Fruit fly (Drosophila melanogaster): Measurements from ENCODE around the gene Pex3.
A peak's percentile ranks its signal among the peaks of the same experiment; 100 is the strongest.

Gene Pex3

DNA sequence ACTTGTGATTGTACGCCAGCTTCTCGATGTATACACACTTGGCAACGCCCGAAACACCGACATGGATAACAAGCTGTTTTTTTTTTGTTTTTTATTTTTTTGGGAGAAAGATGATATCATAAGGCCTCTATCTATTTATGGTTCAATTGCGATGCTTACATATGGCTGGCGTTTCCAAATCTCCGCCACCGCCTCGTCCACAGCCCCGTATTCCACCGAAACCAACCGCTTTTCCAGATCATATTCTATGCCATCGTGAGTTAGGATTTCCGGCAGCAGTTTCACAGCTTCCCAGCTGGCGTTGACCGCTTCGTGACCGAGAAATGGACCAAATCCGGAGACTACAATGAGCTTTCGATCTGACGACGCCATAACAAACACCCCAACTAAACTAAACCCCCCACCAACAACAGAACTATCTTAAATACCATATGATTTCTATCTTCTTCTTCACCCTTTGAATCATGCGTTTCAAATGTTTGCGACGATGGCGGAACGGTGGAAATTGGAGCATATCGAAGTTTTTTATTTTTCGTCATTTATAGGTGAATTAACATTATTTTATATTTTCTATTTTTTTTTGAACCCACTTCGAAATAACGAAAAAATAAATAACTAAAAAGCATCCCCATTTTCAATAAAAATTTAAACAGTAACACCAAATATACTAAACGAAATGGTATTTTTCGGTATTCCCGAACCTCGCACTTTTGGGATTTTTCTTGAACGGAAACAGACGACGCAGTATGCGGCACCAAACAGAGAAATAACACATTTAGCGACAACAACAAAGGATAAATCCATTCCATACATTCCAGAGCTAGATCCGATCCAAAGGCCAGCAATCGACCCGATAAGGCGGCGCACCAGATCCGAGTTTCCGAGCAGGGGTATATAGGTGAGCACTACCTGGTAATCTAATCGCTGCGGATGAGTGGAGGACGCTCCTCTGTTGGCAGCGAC is at the start of gene Pex3, which contains the start of gene CG32147:
Pex3 (plus strand) TSS at position 718 of the 963 bp plus-strand sequence.
CG32147 (minus strand) TSS at position 422 of the 963 bp plus-strand sequence.
- TF ChIP-seq EcR (GFP tag; optimal IDR thresholded peaks at IDR 0.05) (no peak), CG8159 (tag; optimal IDR thresholded peaks at IDR 0.05) (no peak)

DNA sequence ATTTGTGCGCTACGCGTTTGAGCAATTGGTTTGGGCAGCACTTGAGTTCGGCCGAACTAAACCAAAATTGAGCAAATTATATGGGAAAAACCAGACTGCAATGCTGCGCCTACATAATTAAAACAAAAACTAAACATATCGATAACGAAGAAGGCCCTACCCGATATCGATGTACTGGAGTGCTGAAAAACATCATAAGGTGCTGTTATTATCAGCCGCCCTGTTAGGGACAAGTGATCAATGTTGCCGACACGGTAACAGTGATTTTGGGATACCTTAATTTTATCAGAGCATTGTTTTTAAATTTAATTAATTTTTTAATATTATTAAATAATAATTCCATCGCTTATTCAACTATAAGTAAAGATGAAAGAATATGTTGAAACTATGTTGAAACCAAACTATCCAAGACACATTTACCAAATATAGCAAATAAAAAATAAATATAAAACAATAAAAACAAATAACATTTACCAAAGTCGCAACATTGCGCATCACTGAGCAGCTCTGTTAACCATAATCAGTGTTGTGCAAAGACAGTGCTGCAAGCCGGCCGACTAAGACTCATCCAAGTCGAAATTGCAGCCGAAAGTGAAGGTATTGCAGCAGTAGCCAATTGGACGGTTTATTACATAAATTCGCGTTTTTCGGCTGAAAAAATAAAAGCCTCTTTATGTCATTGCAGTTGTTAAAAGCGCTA is 49.4 kb upstream of the Pex3 start, which contains the start of the genes sstn, Plp and GlyRS:
sstn (minus strand) TSS at position 131 of the 700 bp plus-strand sequence.
Plp (minus strand) TSS at position 136 of the 700 bp plus-strand sequence.
GlyRS (plus strand) TSS at position 554 of the 700 bp plus-strand sequence.
- TF ChIP-seq CG32121 (GFP tag; IDR thresholded peaks at IDR 0.05), result no peak
- TF ChIP-seq CG8301 (tag; optimal IDR thresholded peaks at IDR 0.05), result no peak
- no peak for TF ChIP-seq D1 (tag; optimal IDR thresholded peaks at IDR 0.05)
- peak; percentile 47 for TF ChIP-seq CG8159 (tag; optimal IDR thresholded peaks at IDR 0.05)
- peak; percentile 25 for TF ChIP-seq CG15710 (tag; optimal IDR thresholded peaks at IDR 0.05)

DNA sequence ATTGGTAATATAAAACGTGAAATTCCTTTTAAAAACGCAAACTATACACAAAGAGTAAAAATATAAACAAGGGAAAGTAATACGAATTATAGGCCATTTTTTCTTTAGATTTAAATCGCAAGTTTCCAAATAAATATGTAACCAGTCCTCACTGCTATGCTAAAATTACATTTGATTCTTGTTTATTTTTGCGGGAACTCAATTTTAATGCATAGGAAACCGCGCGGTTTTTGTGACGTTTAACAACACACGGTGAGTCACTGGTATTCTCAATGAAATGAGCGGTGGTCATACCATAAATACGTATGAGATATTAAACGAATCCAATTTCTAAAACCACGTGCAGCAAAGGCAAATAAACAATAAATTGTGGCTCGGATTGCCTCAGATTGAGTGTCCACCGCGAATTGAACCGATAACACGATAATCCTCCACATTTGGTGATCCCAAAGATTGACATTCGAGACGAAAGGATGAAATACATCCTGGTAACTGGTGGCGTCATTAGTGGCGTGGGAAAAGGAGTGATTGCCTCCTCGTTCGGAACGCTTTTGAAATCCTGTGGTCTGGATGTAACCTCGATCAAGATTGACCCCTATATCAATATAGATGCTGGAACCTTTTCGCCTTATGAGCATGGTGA is 46.2 kb upstream of the Pex3 start, which contains the start of gene Ctps:
Ctps (plus strand) TSS at position 37 of the 643 bp plus-strand sequence.
- no peak for TF ChIP-seq Ets98B (GFP tag; IDR thresholded peaks at IDR 0.05)
- peak; percentile 0 for TF ChIP-seq Pif1A (GFP tag; optimal IDR thresholded peaks at IDR 0.05)
- TF ChIP-seq CG14655 (GFP tag; optimal IDR thresholded peaks at IDR 0.05), result no peak
- TF ChIP-seq rn (GFP tag; IDR thresholded peaks at IDR 0.05), result no peak
- TF ChIP-seq D1 (tag; optimal IDR thresholded peaks at IDR 0.05), result peak; percentile 49

DNA sequence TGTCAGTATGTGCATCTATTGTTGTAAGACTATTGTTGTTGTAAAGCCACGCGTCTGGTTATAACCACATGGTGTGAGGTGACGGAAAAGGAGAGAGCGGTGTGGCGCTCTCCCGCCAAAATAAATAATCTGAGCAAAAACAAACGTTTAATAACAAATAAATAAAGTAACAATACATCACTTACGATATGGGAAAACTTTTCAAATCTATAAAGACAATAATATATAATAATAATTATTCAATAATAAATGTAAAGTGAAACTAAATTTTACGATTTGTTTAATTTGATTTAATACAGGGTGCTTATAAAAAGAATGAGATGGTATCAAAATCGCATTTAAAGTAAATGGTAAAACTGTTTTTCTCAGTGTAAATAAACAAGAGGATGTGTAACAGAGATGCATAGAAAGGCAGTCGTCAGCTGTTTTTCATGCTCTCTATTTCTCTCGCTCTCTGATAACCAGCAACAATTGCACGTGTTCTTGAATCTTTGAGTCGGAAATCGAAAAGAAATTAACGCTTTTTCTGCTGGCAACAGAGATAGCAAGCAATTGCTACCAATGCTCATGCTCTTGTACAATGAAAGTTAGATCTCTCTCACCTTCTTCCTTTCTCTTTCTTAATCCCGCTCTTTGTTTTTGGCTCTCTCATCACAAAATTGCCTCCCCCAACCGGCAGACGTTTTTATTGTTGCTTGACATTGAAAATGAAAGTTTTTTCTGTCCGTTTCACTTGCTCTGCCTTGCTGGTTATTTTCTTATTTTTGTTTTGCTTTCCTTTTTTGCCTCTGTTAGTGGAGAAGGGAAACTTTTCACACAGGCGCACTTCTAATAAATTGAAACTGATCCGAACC is 45.3 kb upstream of the Pex3 start:
- TF ChIP-seq CG10348 (GFP tag; IDR thresholded peaks at IDR 0.05) (no peak), fd96Ca (GFP tag; IDR thresholded peaks at IDR 0.05) (no peak), CG8301 (tag; optimal IDR thresholded peaks at IDR 0.05) (peak; percentile 85), CG17806 (tag; optimal IDR thresholded peaks at IDR 0.05) (peak; percentile 82), CG4496 (GFP tag; IDR thresholded peaks at IDR 0.05) (peak; percentile 83), gl (tag; optimal IDR thresholded peaks at IDR 0.05) (peak; percentile 65), CG32121 (GFP tag; IDR thresholded peaks at IDR 0.05) (peak; percentile 92), CG13204 (GFP tag; optimal IDR thresholded peaks at IDR 0.05) (no peak), Pif1B (GFP tag; optimal IDR thresholded peaks at IDR 0.05) (peak; percentile 65), D1 (tag; optimal IDR thresholded peaks at IDR 0.05) (peak; percentile 87), CG9948 (tag; optimal IDR thresholded peaks at IDR 0.05) (peak; percentile 92), rn (GFP tag; IDR thresholded peaks at IDR 0.05) (peak; percentile 75), CG8159 (tag; optimal IDR thresholded peaks at IDR 0.05) (peak; percentile 95), Snoo (tag; optimal IDR thresholded peaks at IDR 0.05) (peak; percentile 49), CG15710 (tag; optimal IDR thresholded peaks at IDR 0.05) (peak; percentile 74), EcR (GFP tag; optimal IDR thresholded peaks at IDR 0.05) (no peak), Ets98B (GFP tag; IDR thresholded peaks at IDR 0.05) (peak; percentile 54), CG12605 (GFP tag; IDR thresholded peaks at IDR 0.05) (peak; percentile 96), CG14655 (GFP tag; optimal IDR thresholded peaks at IDR 0.05) (peak; percentile 91), Pif1A (GFP tag; optimal IDR thresholded peaks at IDR 0.05) (peak; percentile 71), CG34367 (tag; optimal IDR thresholded peaks at IDR 0.05) (peak; percentile 58)

DNA sequence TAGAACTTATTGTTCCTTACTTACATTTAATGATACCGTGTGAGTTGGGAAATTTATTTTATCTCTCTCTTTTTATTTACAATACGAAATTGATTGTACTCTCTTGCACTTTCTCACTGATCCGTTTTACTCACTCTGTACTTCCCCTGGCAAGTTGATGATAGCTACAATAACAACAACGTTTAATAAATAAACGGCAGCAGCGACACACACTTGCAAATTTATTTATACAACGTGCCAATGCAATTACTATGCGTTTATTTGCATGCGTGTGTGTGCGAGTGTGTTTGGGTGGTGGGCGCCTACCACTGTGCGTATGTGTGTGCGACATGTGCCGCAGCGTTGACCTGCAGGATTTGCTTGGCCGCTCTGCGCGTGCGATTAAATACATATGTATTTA is 44.6 kb upstream of the Pex3 start:
- TF ChIP-seq CG17806 (tag; optimal IDR thresholded peaks at IDR 0.05) (no peak), CG13204 (GFP tag; optimal IDR thresholded peaks at IDR 0.05) (peak; percentile 63), EcR (GFP tag; optimal IDR thresholded peaks at IDR 0.05) (peak; percentile 26)

DNA sequence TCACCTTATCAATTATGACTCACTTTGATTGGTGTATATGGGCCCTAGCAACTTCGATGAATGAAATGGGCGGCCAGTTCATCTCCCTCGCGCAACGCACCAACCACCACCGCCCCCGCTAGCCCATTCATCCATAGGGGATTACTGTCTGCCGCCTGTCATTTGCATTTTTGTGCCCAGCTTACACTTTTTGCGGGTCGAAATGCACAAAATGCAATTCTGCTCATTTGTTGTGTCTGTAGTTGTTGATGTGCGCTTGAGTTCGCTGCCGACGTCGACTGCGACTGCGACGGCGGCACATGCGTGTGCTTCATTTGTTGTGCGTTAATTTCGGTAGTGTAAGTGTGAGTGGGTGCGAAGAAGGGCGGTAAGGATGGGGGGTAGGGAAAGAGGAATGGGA is 43.2 kb upstream of the Pex3 start:
- no peak for TF ChIP-seq CG15710 (tag; optimal IDR thresholded peaks at IDR 0.05)
- no peak for TF ChIP-seq CG10348 (GFP tag; IDR thresholded peaks at IDR 0.05)
- no peak for TF ChIP-seq CG34367 (tag; optimal IDR thresholded peaks at IDR 0.05)
- TF ChIP-seq CG4496 (GFP tag; IDR thresholded peaks at IDR 0.05), result no peak
- no peak for TF ChIP-seq gl (tag; optimal IDR thresholded peaks at IDR 0.05)
- TF ChIP-seq CG8159 (tag; optimal IDR thresholded peaks at IDR 0.05), result no peak
- TF ChIP-seq CG17806 (tag; optimal IDR thresholded peaks at IDR 0.05), result no peak
- TF ChIP-seq CG12605 (GFP tag; IDR thresholded peaks at IDR 0.05), result no peak
- TF ChIP-seq fd96Ca (GFP tag; IDR thresholded peaks at IDR 0.05), result no peak
- no peak for TF ChIP-seq CG8301 (tag; optimal IDR thresholded peaks at IDR 0.05)

Measured in whole organism, pupa.